Worm (Caenorhabditis elegans) whole organism, midembryonic: ENCODE results near the gene pdtf-1.

Experiments used
- T22C8.4 ChIP-seq: fragments of 200-800 bp; sonication (Bioruptor generic); IDR thresholded peaks from 2 replicates; pipeline ENCODE4 v1.3.6; 2022; ENCODE audit warnings: missing genetic modification characterization, missing compliant biosample characterization
- flt-1 ChIP-seq: fragments of 200-800 bp; sonication (Bioruptor generic); IDR thresholded peaks from 2 replicates; pipeline ENCODE4 v1.3.6; 2022; ENCODE audit warnings: missing genetic modification characterization, missing compliant biosample characterization
- klf-2 ChIP-seq: fragments of 200-800 bp; sonication (Bioruptor generic); conservative IDR thresholded peaks from 2 replicates; pipeline ENCODE4 v1.3.6; 2022; ENCODE audit warnings: missing genetic modification reagents, missing genetic modification characterization, missing compliant biosample characterization
- med-1 ChIP-seq: sonication (generic microtip); optimal IDR thresholded peaks from 2 replicates; lab custom pipeline; 2017; ENCODE audit warnings: missing genetic modification characterization, mild to moderate bottlenecking, missing compliant biosample characterization, antibody characterized with exemption, missing genetic modification reagents; ENCODE audit not compliant: insufficient read depth
- ref-1 ChIP-seq: fragments of 200-800 bp; sonication (Bioruptor generic); conservative IDR thresholded peaks from 2 replicates; pipeline ENCODE4 v1.3.6; 2022; ENCODE audit warnings: missing genetic modification reagents, missing genetic modification characterization, missing compliant biosample characterization
- tab-1 ChIP-seq: fragments of 200-800 bp; sonication (Bioruptor generic); IDR thresholded peaks from 2 replicates; pipeline ENCODE4 v1.3.6; 2022; ENCODE audit warnings: missing genetic modification characterization, missing compliant biosample characterization

DNA sequence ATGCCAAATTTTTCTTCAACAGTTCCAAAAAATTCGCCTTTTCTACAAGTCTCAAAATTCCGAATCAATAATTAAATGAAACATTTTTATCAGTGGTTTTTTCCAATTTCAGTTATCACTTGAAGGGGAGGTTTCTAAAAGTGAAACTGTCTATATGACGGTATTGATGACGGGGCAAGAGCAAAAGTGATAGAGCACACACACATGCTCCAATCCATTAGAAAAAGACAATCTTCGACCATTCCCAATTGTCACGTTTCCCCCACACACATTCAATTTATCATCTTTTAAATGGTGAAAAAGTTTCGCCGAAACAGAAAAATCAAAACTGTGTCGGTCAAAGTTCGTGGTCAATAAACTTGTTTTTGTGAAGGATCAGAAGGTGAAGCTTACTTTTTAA is 20.3 kb downstream of the pdtf-1 start:
- no peak for TF ChIP-seq med-1
- TF ChIP-seq flt-1 (GFP tag; lab: Robert Waterston, UW) = no peak
- no peak for TF ChIP-seq ref-1 (GFP tag; lab: Robert Waterston, UW)
- no peak for TF ChIP-seq T22C8.4 (GFP tag; lab: Robert Waterston, UW)
- no peak for TF ChIP-seq klf-2 (GFP tag; lab: Robert Waterston, UW)
- TF ChIP-seq tab-1 = no peak
